Worm (Caenorhabditis elegans): Measurements from ENCODE around the gene cpf-1.

DNA sequence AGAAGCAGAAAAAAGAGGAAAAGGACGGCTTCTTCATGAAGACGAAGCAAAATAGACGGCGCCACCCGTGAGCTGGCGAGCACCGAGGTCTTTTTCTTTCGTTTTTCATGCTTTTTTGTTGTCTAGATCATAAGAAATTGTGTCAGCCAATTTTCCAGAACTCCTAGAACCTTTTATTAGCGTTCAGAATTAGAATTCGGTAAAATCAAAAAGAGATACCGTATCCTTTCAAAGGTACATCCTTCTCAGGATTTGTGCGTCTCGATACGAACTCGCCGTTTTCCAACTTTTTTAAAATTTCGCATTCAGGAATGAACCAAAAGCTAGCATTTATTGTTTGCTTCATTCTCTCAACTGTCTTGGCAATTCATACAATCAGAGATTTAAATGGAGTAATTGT, 29.2 kb downstream of the cpf-1 start, which contains the start of gene F54C9.7:
- no peak for TF ChIP-seq pha-4 (tag; optimal IDR thresholded peaks at IDR 0.05)
- no peak for TF ChIP-seq K11D2.4 (GFP tag; IDR thresholded peaks at IDR 0.05)
- no peak for TF ChIP-seq ama-1 (optimal IDR thresholded peaks at IDR 0.05)
- TF ChIP-seq ama-1 (GFP tag; optimal IDR thresholded peaks at IDR 0.05), result no peak
- TF ChIP-seq unc-62 (GFP tag; optimal IDR thresholded peaks at IDR 0.05), result no peak
- no peak for TF ChIP-seq let-607 (tag; optimal IDR thresholded peaks at IDR 0.05)
- TF ChIP-seq mcd-1 (GFP tag; IDR thresholded peaks at IDR 0.05), result no peak
- TF ChIP-seq rec-8 (tag; optimal IDR thresholded peaks at IDR 0.05), result no peak

All from whole organism, young adult.